Worm (Caenorhabditis elegans): ENCODE data around the gene csn-4.

The csn-4 gene

DNA sequence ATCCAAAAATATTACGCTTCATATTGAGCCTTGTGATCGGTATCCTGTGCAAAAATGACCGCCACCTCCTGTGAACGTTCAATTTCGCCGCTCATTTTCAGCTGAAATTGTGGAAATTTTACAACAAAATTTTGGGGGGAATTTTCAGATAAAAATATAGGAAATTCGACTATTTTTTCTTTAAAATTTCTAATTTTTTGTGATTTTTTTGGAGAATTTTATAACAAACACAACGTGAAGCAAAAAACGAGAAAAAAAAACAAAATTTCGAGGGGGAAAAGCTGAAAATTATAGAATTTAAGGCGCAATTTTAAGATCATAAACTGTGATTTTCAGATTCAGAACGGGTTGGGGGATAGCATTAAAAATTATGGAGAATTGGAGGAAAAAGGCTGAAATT, at the start of gene csn-4:
Gene csn-4, minus strand, starts transcription at position 101 of the 400 bp plus-strand sequence.
- TF ChIP-seq lim-7 (GFP tag; IDR thresholded peaks at IDR 0.05) (no peak), ama-1 (optimal IDR thresholded peaks at IDR 0.05) (peak; percentile 10), spr-3 (GFP tag; optimal IDR thresholded peaks at IDR 0.05) (peak; percentile 4)

DNA sequence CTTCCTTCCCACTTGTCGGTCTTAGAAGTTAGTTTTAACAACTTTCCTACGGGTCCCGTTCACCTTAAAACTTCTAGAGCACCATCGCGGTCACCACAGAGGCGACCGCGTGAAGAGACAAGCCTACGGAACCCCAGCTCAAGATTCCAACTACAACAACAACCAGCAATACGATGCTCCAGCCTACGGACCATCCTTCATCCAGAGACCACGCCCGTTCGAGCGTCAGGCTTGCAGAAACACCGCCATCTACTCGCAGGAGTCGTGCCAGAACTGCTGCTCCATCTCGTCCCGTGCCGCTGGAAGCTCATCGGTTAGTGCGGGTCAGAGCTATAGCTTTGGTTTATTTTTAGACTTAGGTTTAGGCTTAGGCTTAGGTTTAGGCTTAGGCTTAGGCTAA, 41.0 kb upstream of the csn-4 start:
- TF ChIP-seq php-3 (GFP tag; IDR thresholded peaks at IDR 0.05) (0 out of 2 replicates have a peak, but pooled peaks have one; percentile 9), F10B5.3 (tag; optimal IDR thresholded peaks at IDR 0.05) (no peak), set-16 (GFP tag; IDR thresholded peaks at IDR 0.05) (peak; percentile 56; the same call in 1 of the 2 replicates), mes-2 (tag; optimal IDR thresholded peaks at IDR 0.05; ENCODE audit: poor library complexity, severe bottlenecking) (no peak), lin-29 (GFP tag; IDR thresholded peaks at IDR 0.05) (no peak), F44E2.7 (GFP tag; IDR thresholded peaks at IDR 0.05) (0 out of 2 replicates have a peak, but pooled peaks have one; percentile 12), lim-7 (GFP tag; IDR thresholded peaks at IDR 0.05) (0 out of 2 replicates have a peak, but pooled peaks have one; percentile 25), T20F7.1 (GFP tag; optimal IDR thresholded peaks at IDR 0.05) (no peak), unc-62 (GFP tag; optimal IDR thresholded peaks at IDR 0.05 in 1 of 2) (peak in 1 of 2 experiments; percentile 4), unc-62 (tag; optimal IDR thresholded peaks at IDR 0.05) (no peak)

DNA sequence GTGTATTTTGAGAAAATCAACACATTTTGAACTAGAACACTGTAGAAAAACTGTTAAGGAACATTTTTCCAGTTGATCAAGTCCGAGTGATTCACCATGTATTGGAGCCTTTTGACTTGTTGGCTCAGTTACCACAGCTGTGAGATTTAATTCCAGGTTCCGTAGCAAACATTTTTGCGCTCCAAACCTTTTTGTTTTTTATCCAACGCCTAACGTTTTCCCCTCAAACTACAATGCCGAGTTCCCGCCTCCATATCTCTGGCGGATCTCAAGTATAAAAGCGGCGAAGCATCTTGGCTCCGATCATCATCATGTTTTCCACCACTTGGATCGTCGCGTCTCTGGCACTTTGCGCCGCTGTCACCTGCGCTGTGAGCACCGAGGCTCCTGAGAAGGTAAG, 39.7 kb upstream of the csn-4 start, which contains the start of gene perm-2:
Gene perm-2, plus strand, starts transcription at position 301 of the 400 bp plus-strand sequence.
- no peak for TF ChIP-seq skn-1 (tag; optimal IDR thresholded peaks at IDR 0.05)
- TF ChIP-seq set-16 (GFP tag; IDR thresholded peaks at IDR 0.05), result no peak
- TF ChIP-seq T20F7.1 (GFP tag; optimal IDR thresholded peaks at IDR 0.05), result no peak
- TF ChIP-seq madf-9 (GFP tag; conservative IDR thresholded peaks at IDR 0.05), result no peak
- TF ChIP-seq arid-1 (GFP tag; conservative IDR thresholded peaks at IDR 0.05), result no peak
- TF ChIP-seq cey-2 (tag; optimal IDR thresholded peaks at IDR 0.05; ENCODE audit: borderline replicate concordance, insufficient read depth), result no peak
- no peak for TF ChIP-seq ceh-44 (GFP tag; IDR thresholded peaks at IDR 0.05)
- TF ChIP-seq zip-11 (GFP tag; IDR thresholded peaks at IDR 0.05), result no peak
- no peak for TF ChIP-seq fos-1 (tag; optimal IDR thresholded peaks at IDR 0.05)
- TF ChIP-seq hlh-30 (tag; optimal IDR thresholded peaks at IDR 0.05; ENCODE audit: insufficient read depth), result no peak
- TF ChIP-seq mdl-1 (tag; optimal IDR thresholded peaks at IDR 0.05), result no peak
- no peak for TF ChIP-seq daf-12 (tag; optimal IDR thresholded peaks at IDR 0.05)
- TF ChIP-seq dmd-6 (GFP tag; IDR thresholded peaks at IDR 0.05), result no peak
- no peak for TF ChIP-seq aly-2 (tag; optimal IDR thresholded peaks at IDR 0.05)
- TF ChIP-seq php-3 (GFP tag; IDR thresholded peaks at IDR 0.05), result no peak
- TF ChIP-seq dve-1 (tag; optimal IDR thresholded peaks at IDR 0.05; ENCODE audit: insufficient read depth), result no peak
- no peak for TF ChIP-seq F10B5.3 (tag; optimal IDR thresholded peaks at IDR 0.05)
- no peak for TF ChIP-seq ZK546.5 (tag; optimal IDR thresholded peaks at IDR 0.05)
- no peak for TF ChIP-seq nhr-6 (tag; optimal IDR thresholded peaks at IDR 0.05)
- TF ChIP-seq pqm-1 (tag; optimal IDR thresholded peaks at IDR 0.05), result no peak

DNA sequence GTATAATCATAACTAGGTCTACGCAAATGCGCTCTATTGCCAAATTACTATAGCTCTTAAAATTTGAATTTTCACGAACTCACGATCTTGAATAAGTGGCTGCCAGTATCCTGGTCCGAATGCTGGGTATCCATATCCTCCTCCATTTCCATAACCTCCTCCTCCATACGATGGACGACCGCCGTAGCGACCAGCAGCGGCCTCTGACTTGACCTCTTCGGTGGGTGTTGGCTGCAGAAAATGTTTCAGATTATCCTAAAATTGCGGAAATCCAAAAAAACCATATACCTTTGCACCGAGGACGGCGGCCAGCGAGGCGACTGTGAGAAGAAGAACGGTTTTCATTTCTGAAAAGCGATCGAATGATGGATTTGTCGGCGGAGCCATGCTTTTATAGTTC, 37.9 kb upstream of the csn-4 start, which contains the start of gene perm-4:
Gene perm-4, minus strand, starts transcription at position 367 of the 400 bp plus-strand sequence.
- TF ChIP-seq spr-3 (GFP tag; optimal IDR thresholded peaks at IDR 0.05), result no peak
- no peak for TF ChIP-seq unc-39 (tag; optimal IDR thresholded peaks at IDR 0.05)
- no peak for TF ChIP-seq php-3 (GFP tag; IDR thresholded peaks at IDR 0.05)
- TF ChIP-seq fkh-10 (GFP tag; optimal IDR thresholded peaks at IDR 0.05), result no peak
- no peak for TF ChIP-seq dve-1 (tag; optimal IDR thresholded peaks at IDR 0.05; ENCODE audit: insufficient read depth)
- TF ChIP-seq nhr-77 (tag; optimal IDR thresholded peaks at IDR 0.05), result no peak
- no peak for TF ChIP-seq hlh-30 (tag; optimal IDR thresholded peaks at IDR 0.05; ENCODE audit: insufficient read depth)
- TF ChIP-seq Y105C5A.15 (GFP tag; IDR thresholded peaks at IDR 0.05), result no peak
- no peak for TF ChIP-seq ceh-28 (tag; optimal IDR thresholded peaks at IDR 0.05)
- no peak for TF ChIP-seq nhr-6 (tag; optimal IDR thresholded peaks at IDR 0.05)
- no peak for TF ChIP-seq pqm-1 (tag; optimal IDR thresholded peaks at IDR 0.05)
- no peak for TF ChIP-seq mxl-2 (GFP tag; conservative IDR thresholded peaks at IDR 0.05)
- no peak for TF ChIP-seq unc-62 (GFP tag; optimal IDR thresholded peaks at IDR 0.05 in 1 of 2)
- TF ChIP-seq unc-62 (tag; optimal IDR thresholded peaks at IDR 0.05), result no peak
- no peak for TF ChIP-seq nhr-102 (tag; optimal IDR thresholded peaks at IDR 0.05)
- no peak for TF ChIP-seq set-16 (GFP tag; IDR thresholded peaks at IDR 0.05)
- TF ChIP-seq ceh-44 (GFP tag; IDR thresholded peaks at IDR 0.05), result no peak
- TF ChIP-seq egl-43 (GFP tag; IDR thresholded peaks at IDR 0.05), result no peak
- no peak for TF ChIP-seq cey-2 (tag; optimal IDR thresholded peaks at IDR 0.05; ENCODE audit: borderline replicate concordance, insufficient read depth)
- TF ChIP-seq rbr-2 (tag; optimal IDR thresholded peaks at IDR 0.05), result no peak
- TF ChIP-seq lin-39 (tag; optimal IDR thresholded peaks at IDR 0.05), result no peak
